Fruit fly (Drosophila melanogaster): ENCODE measurements around the gene CG14671.

DNA sequence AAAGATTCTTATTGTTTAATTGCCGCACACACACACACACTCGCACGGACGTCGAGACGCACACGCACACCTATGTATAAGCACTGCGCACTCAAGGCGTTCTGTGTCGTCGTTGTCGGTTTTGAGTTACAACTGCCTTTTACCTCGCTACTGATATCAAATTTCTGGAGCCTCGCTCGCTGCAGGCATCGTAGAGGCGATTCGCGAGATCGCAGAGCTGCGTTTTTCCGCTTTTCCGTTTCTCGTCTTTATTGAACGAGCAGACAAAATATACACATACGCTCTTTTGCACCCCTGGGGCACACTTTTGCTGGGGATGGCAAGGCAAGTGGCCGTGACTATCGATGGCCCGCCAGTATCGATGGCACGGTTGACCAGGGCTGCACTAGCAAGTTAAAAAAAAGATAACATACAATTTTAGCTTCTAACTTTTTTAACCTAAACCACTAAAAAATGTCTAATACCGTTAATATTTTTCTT, 17.1 kb downstream of the CG14671 start, which contains the start of gene CG2519:
- TF ChIP-seq h (optimal IDR thresholded peaks at IDR 0.05) = no peak
- TF ChIP-seq psq (optimal IDR thresholded peaks at IDR 0.05) = no peak
- TF ChIP-seq Sin3A (optimal IDR thresholded peaks at IDR 0.05) = no peak
- no peak for TF ChIP-seq Myc (optimal IDR thresholded peaks at IDR 0.05)
